Fruit fly (Drosophila melanogaster): ENCODE data around the gene Pyroxd1.

- TF ChIP-seq scrt (GFP tag; optimal IDR thresholded peaks at IDR 0.05) = no peak
- TF ChIP-seq Hsf (GFP tag; optimal IDR thresholded peaks at IDR 0.05) = peak; percentile 25
- peak; percentile 77 for TF ChIP-seq CG14014 (GFP tag; IDR thresholded peaks at IDR 0.05)
- TF ChIP-seq CG7271 (tag; optimal IDR thresholded peaks at IDR 0.05) = no peak
Measured at dm6 chr2L:20075234-20075803, 15.9 kb upstream of the Pyroxd1 start, which contains the start of the genes pr and neb.
